Worm (Caenorhabditis elegans) whole organism, late embryonic: ENCODE results near the gene cwp-3.

Experiments used
- F13H6.1 ChIP-seq: sonication (generic microtip); optimal IDR thresholded peaks from 2 replicates; lab custom pipeline; 2016; ENCODE audit warnings: missing genetic modification characterization, missing compliant biosample characterization
- ahr-1 ChIP-seq: sonication (generic microtip); optimal IDR thresholded peaks from 2 replicates; lab custom pipeline; 2016; ENCODE audit warnings: missing genetic modification characterization, missing compliant biosample characterization
- ama-1 ChIP-seq: fragments of 150-350 bp; optimal IDR thresholded peaks from 2 replicates; lab custom pipeline; 2014
- ceh-9 ChIP-seq: sonication (generic microtip); optimal IDR thresholded peaks from 2 replicates; lab custom pipeline; 2016; ENCODE audit warnings: mild to moderate bottlenecking, missing genetic modification characterization, inconsistent platforms, missing compliant biosample characterization
- che-1 ChIP-seq: sonication (generic microtip); optimal IDR thresholded peaks from 2 replicates; lab custom pipeline; 2016; ENCODE audit warnings: mild to moderate bottlenecking, missing genetic modification characterization, missing compliant biosample characterization
- dve-1 ChIP-seq: sonication (generic microtip); optimal IDR thresholded peaks from 2 replicates; lab custom pipeline; 2017; ENCODE audit warnings: antibody characterized with exemption, mild to moderate bottlenecking, missing genetic modification characterization, missing compliant biosample characterization
- ets-4 ChIP-seq: sonication (generic microtip); optimal IDR thresholded peaks from 2 replicates; lab custom pipeline; 2016; ENCODE audit warnings: missing genetic modification characterization, missing compliant biosample characterization
- hlh-15 ChIP-seq: sonication (generic microtip); optimal IDR thresholded peaks from 2 replicates; lab custom pipeline; 2016; ENCODE audit warnings: missing genetic modification characterization, missing compliant biosample characterization
- nhr-11 ChIP-seq: fragments of 150-350 bp; optimal IDR thresholded peaks from 2 replicates; lab custom pipeline; 2014; ENCODE audit warnings: missing biosample characterization, missing genetic modification characterization
- pat-9 ChIP-seq: fragments of 200-800 bp; sonication (Bioruptor generic); optimal IDR thresholded peaks from 2 replicates; lab custom pipeline; 2018; ENCODE audit warnings: mild to moderate bottlenecking, missing genetic modification characterization, moderate library complexity, missing compliant biosample characterization
- rnt-1 ChIP-seq: sonication (generic microtip); optimal IDR thresholded peaks from 2 replicates; lab custom pipeline; 2016; ENCODE audit warnings: missing genetic modification characterization, missing compliant biosample characterization
- tbx-7 ChIP-seq: sonication (generic microtip); optimal IDR thresholded peaks from 2 replicates; lab custom pipeline; 2016; ENCODE audit warnings: missing genotype, missing genetic modification characterization, missing compliant biosample characterization
- unc-3 ChIP-seq, 2 experiments: fragments of 200-800 bp in 1 of 2; sonication (Bioruptor generic) in 1 of 2; sonication (generic microtip) in 1 of 2; conservative IDR thresholded peaks in 1 of 2; optimal IDR thresholded peaks in 1 of 2; 2 replicates each; pipeline versions ENCODE4 v1.3.6 to Lab custom; 2016 to 2022; ENCODE audit warnings: missing compliant biosample characterization in 2 of 2, missing genetic modification characterization in 2 of 2, missing genetic modification reagents in 1 of 2

ce11 chrV:4890781-4891180, 48.1 kb downstream of the cwp-3 start:
- no peak for TF ChIP-seq dve-1
- TF ChIP-seq ahr-1 (tag; lab: Kevin White, UChicago) = no peak
- no peak for TF ChIP-seq tbx-7
- TF ChIP-seq ets-4 (tag; lab: Kevin White, UChicago) = no peak
- TF ChIP-seq rnt-1 (tag; lab: Kevin White, UChicago) = no peak
- no peak for TF ChIP-seq pat-9 (tag; lab: Kevin White, UChicago)
- TF ChIP-seq nhr-11 (tag; lab: Kevin White, UChicago) = no peak
- TF ChIP-seq ceh-9 (tag; lab: Kevin White, UChicago) = no peak
- TF ChIP-seq hlh-15 (tag; lab: Kevin White, UChicago) = no peak
- TF ChIP-seq F13H6.1 (tag; lab: Kevin White, UChicago) = no peak
- TF ChIP-seq unc-3 (GFP tag; conservative IDR thresholded peaks at IDR 0.05; lab: Robert Waterston, UW) = no peak
- TF ChIP-seq unc-3 (tag; optimal IDR thresholded peaks at IDR 0.05; lab: Kevin White, UChicago) = no peak
- TF ChIP-seq ama-1 (lab: Kevin White, UChicago) = no peak
- no peak for TF ChIP-seq che-1 (tag; lab: Kevin White, UChicago)
